Worm (Caenorhabditis elegans): Measurements from ENCODE around the gene hrde-1.

DNA sequence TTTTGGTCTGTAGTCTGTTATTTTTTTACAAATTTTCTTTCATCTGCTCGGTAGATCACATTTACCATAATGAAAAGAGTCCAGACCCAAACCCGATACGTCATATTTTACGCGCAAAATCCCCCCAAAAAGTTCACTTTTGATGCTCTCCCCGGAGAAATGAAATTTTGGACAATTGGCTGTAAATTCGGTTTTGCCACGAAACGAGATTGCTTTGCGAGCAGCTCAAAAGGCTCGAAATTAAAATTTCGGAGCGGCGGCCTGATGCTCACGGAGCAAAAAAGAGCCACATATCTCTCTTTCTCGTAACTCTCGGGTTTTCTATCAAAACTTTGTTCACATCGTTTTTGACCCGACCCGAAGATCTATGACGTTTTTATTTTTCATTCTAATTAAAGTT lies 52.7 kb downstream of the hrde-1 start:
- TF ChIP-seq ama-1 (optimal IDR thresholded peaks at IDR 0.05) (no peak), hnd-1 (tag; optimal IDR thresholded peaks at IDR 0.05) (no peak), pes-1 (GFP tag; IDR thresholded peaks at IDR 0.05) (no peak), flt-1 (GFP tag; IDR thresholded peaks at IDR 0.05) (no peak), hmg-4 (GFP tag; optimal IDR thresholded peaks at IDR 0.05) (no peak), ceh-36 (tag; optimal IDR thresholded peaks at IDR 0.05) (no peak), ets-7 (tag; optimal IDR thresholded peaks at IDR 0.05) (no peak), F13C5.2 (tag; optimal IDR thresholded peaks at IDR 0.05) (no peak), hmbx-1 (tag; optimal IDR thresholded peaks at IDR 0.05) (no peak), tbx-37 (GFP tag; conservative IDR thresholded peaks at IDR 0.05) (no peak), tbx-11 (GFP tag; IDR thresholded peaks at IDR 0.05) (no peak), aly-1 (tag; optimal IDR thresholded peaks at IDR 0.05) (no peak)
